Worm (Caenorhabditis elegans): ENCODE data around the gene acr-15.
A peak's percentile ranks its signal among the peaks of the same experiment; 100 is the strongest.

Gene acr-15

ce11 chrV:8552460-8552859, at the start of gene acr-15:
Gene acr-15 (plus strand): TSS chrV:8552695.
- TF ChIP-seq egl-5 (tag; optimal IDR thresholded peaks at IDR 0.05) (peak; percentile 97), nhr-237 (tag; optimal IDR thresholded peaks at IDR 0.05) (no peak)

ce11 chrV:8507324-8507723, 45.2 kb upstream of the acr-15 start, which contains the start of gene ZK994.6:
Gene ZK994.6 (minus strand): TSS chrV:8507424.
- TF ChIP-seq skn-1 (tag; optimal IDR thresholded peaks at IDR 0.05) (no peak), zag-1 (tag; optimal IDR thresholded peaks at IDR 0.05) (no peak), pha-4 (tag; optimal IDR thresholded peaks at IDR 0.05) (no peak), elt-2 (tag; optimal IDR thresholded peaks at IDR 0.05) (no peak), pqm-1 (tag; optimal IDR thresholded peaks at IDR 0.05) (no peak), lsy-12 (tag; optimal IDR thresholded peaks at IDR 0.05) (no peak), hmg-11 (tag; optimal IDR thresholded peaks at IDR 0.05) (no peak), fos-1 (tag; optimal IDR thresholded peaks at IDR 0.05) (no peak), nhr-77 (tag; optimal IDR thresholded peaks at IDR 0.05) (no peak), elt-1 (tag; optimal IDR thresholded peaks at IDR 0.05) (no peak), egl-27 (tag; optimal IDR thresholded peaks at IDR 0.05) (no peak), nhr-237 (tag; optimal IDR thresholded peaks at IDR 0.05) (no peak), eor-1 (tag; optimal IDR thresholded peaks at IDR 0.05) (no peak), unc-62 (GFP tag; optimal IDR thresholded peaks at IDR 0.05) (no peak), elt-3 (tag; optimal IDR thresholded peaks at IDR 0.05) (no peak), nfya-1 (tag; optimal IDR thresholded peaks at IDR 0.05; ENCODE audit: insufficient read depth) (no peak), nhr-23 (tag; optimal IDR thresholded peaks at IDR 0.05) (no peak)

ce11 chrV:8513361-8513760, 39.1 kb upstream of the acr-15 start, which contains the start of gene F45F2.9:
Gene F45F2.9 (minus strand): TSS chrV:8513461.
- TF ChIP-seq nhr-23 (tag; optimal IDR thresholded peaks at IDR 0.05) (no peak), ceh-28 (tag; optimal IDR thresholded peaks at IDR 0.05) (no peak), unc-39 (tag; optimal IDR thresholded peaks at IDR 0.05) (no peak)

ce11 chrV:8516426-8516825, 36.1 kb upstream of the acr-15 start:
- TF ChIP-seq nhr-28 (tag; optimal IDR thresholded peaks at IDR 0.05) (no peak), ceh-82 (tag; optimal IDR thresholded peaks at IDR 0.05) (no peak), elt-1 (tag; optimal IDR thresholded peaks at IDR 0.05) (no peak), ceh-28 (tag; optimal IDR thresholded peaks at IDR 0.05) (no peak), daf-12 (tag; optimal IDR thresholded peaks at IDR 0.05) (no peak), nhr-77 (tag; optimal IDR thresholded peaks at IDR 0.05) (no peak)

- TF ChIP-seq ceh-9 (tag; optimal IDR thresholded peaks at IDR 0.05) (no peak), unc-39 (tag; optimal IDR thresholded peaks at IDR 0.05) (no peak), aly-2 (tag; optimal IDR thresholded peaks at IDR 0.05) (no peak)
Observed at ce11 chrV:8517711-8518110, 34.8 kb upstream of the acr-15 start.

- TF ChIP-seq nhr-28 (tag; optimal IDR thresholded peaks at IDR 0.05) (no peak), hmg-11 (tag; optimal IDR thresholded peaks at IDR 0.05) (peak; percentile 53), elt-2 (tag; optimal IDR thresholded peaks at IDR 0.05) (no peak), lin-39 (tag; optimal IDR thresholded peaks at IDR 0.05) (peak; percentile 39), nfya-1 (tag; optimal IDR thresholded peaks at IDR 0.05; ENCODE audit: insufficient read depth) (peak; percentile 54), fkh-10 (GFP tag; optimal IDR thresholded peaks at IDR 0.05) (no peak)
Observed at ce11 chrV:8518283-8518682, 34.2 kb upstream of the acr-15 start.

ce11 chrV:8518822-8519392, 33.6 kb upstream of the acr-15 start, which contains the start of gene F45F2.10:
Gene F45F2.10 (minus strand): TSS chrV:8518872.
- TF ChIP-seq lin-15B (tag; optimal IDR thresholded peaks at IDR 0.05) (peak; percentile 9), elt-2 (tag; optimal IDR thresholded peaks at IDR 0.05) (peak; percentile 26), snpc-4 (tag; optimal IDR thresholded peaks at IDR 0.05) (peak; percentile 25), ZK546.5 (tag; optimal IDR thresholded peaks at IDR 0.05) (no peak), nhr-237 (tag; optimal IDR thresholded peaks at IDR 0.05) (no peak), elt-3 (tag; optimal IDR thresholded peaks at IDR 0.05) (no peak), pha-4 (tag; optimal IDR thresholded peaks at IDR 0.05) (peak; percentile 45), lin-39 (tag; optimal IDR thresholded peaks at IDR 0.05) (peak; percentile 10), R02D3.7 (tag; optimal IDR thresholded peaks at IDR 0.05) (peak; percentile 76)
